Worm (Caenorhabditis elegans): Measurements from ENCODE around the gene srab-13.

The srab-13 gene

DNA sequence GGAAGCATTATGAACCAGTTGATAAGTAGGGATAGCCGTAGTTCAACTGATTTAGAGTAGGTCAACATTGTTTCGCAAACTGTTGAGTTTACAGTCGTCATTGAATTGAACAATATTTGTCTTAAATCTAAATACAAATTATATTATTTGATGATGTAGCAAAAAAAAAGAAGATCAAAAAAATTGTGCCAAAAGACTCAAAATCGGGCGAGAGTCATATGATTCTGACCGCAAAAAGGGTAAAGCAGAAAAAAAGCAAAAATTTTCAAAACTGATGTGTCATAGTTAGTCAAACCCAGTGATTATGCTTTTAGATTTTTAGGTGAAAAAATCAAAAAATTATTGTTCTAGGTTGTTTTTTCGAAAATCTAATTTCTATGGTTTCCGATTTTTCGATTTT lies at the start of gene srab-13:
TSS of gene srab-13 (minus strand) at position 101 of the 400 bp plus-strand sequence.
- TF ChIP-seq bed-3 (GFP tag; optimal IDR thresholded peaks at IDR 0.05) (no peak), ham-2 (GFP tag; optimal IDR thresholded peaks at IDR 0.05) (no peak), ztf-11 (tag; optimal IDR thresholded peaks at IDR 0.05) (no peak), nhr-237 (tag; optimal IDR thresholded peaks at IDR 0.05) (no peak), unc-62 (GFP tag; optimal IDR thresholded peaks at IDR 0.05) (no peak), elt-1 (tag; optimal IDR thresholded peaks at IDR 0.05; ENCODE audit: borderline replicate concordance, insufficient read depth) (no peak), lin-32 (GFP tag; optimal IDR thresholded peaks at IDR 0.05) (no peak), blmp-1 (tag; optimal IDR thresholded peaks at IDR 0.05) (no peak), nhr-28 (tag; optimal IDR thresholded peaks at IDR 0.05) (no peak), nhr-2 (tag; optimal IDR thresholded peaks at IDR 0.05) (no peak), flh-1 (GFP tag; optimal IDR thresholded peaks at IDR 0.05) (no peak), sptf-1 (tag; optimal IDR thresholded peaks at IDR 0.05) (no peak)

DNA sequence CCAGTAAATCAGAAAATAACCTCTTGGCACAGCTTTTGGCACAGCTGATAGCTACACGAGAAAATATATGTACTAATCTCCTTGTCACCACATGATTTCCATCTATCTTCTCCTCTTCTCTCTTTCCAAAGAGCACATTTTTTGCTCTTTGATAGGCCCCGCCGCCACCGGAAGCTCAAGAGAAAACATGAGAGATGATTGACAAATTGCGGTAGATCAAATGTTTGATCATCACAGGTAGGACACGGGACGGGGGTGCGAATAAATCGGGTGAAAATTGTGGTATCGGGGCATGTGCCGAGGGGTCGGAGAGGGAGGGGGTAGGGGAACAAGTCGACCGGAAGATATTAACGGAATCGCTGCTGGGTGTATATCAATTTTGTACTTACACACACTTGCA lies 48.4 kb upstream of the srab-13 start:
- TF ChIP-seq bed-3 (GFP tag; optimal IDR thresholded peaks at IDR 0.05) = no peak
- TF ChIP-seq drap-1 (GFP tag; optimal IDR thresholded peaks at IDR 0.05) = no peak
- TF ChIP-seq unc-62 (GFP tag; optimal IDR thresholded peaks at IDR 0.05) = peak; percentile 66
- TF ChIP-seq unc-120 (tag; optimal IDR thresholded peaks at IDR 0.05; ENCODE audit: poor library complexity, severe bottlenecking) = peak; percentile 13
- no peak for TF ChIP-seq nhr-237 (tag; optimal IDR thresholded peaks at IDR 0.05)
- no peak for TF ChIP-seq blmp-1 (tag; optimal IDR thresholded peaks at IDR 0.05)

DNA sequence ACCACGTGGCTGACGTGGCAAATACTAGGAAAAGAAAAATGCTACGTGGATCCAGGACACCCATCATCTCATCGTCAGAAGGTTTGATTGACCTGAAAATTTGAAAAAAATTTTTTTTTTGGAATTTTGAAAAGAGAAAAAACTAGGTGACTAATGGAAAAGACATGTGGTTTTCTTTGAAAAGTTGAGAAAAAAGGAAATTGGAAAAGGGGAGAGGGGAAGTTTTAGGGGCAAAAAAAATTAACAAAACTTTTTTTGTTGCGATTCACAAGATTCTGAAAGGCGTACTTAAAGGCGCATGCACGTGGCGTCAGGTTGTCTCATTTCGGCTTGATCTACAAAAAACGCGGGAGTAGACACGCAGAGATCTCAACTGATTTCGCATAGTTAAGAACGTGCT lies 45.1 kb upstream of the srab-13 start, which contains the start of gene Y40B10A.9:
TSS of gene Y40B10A.9 (minus strand) at position 101 of the 400 bp plus-strand sequence.
- TF ChIP-seq lsy-2 (tag; optimal IDR thresholded peaks at IDR 0.05) (no peak), nhr-76 (tag; optimal IDR thresholded peaks at IDR 0.05) (no peak), zip-8 (tag; optimal IDR thresholded peaks at IDR 0.05) (no peak), flh-1 (GFP tag; optimal IDR thresholded peaks at IDR 0.05) (no peak), nhr-28 (tag; optimal IDR thresholded peaks at IDR 0.05) (no peak), sem-2 (GFP tag; optimal IDR thresholded peaks at IDR 0.05) (no peak), mls-2 (tag; optimal IDR thresholded peaks at IDR 0.05) (no peak), sptf-1 (tag; optimal IDR thresholded peaks at IDR 0.05) (no peak), bed-3 (GFP tag; optimal IDR thresholded peaks at IDR 0.05) (no peak), drap-1 (GFP tag; optimal IDR thresholded peaks at IDR 0.05) (no peak), unc-120 (tag; optimal IDR thresholded peaks at IDR 0.05; ENCODE audit: poor library complexity, severe bottlenecking) (no peak), mab-5 (tag; optimal IDR thresholded peaks at IDR 0.05) (no peak), lin-13 (tag; optimal IDR thresholded peaks at IDR 0.05) (no peak), mep-1 (tag; optimal IDR thresholded peaks at IDR 0.05) (no peak), M03D4.4 (tag; optimal IDR thresholded peaks at IDR 0.05) (no peak), nhr-12 (tag; optimal IDR thresholded peaks at IDR 0.05) (no peak), ztf-11 (tag; optimal IDR thresholded peaks at IDR 0.05) (no peak), lin-32 (GFP tag; optimal IDR thresholded peaks at IDR 0.05) (no peak), elt-1 (tag; optimal IDR thresholded peaks at IDR 0.05; ENCODE audit: borderline replicate concordance, insufficient read depth) (no peak)

DNA sequence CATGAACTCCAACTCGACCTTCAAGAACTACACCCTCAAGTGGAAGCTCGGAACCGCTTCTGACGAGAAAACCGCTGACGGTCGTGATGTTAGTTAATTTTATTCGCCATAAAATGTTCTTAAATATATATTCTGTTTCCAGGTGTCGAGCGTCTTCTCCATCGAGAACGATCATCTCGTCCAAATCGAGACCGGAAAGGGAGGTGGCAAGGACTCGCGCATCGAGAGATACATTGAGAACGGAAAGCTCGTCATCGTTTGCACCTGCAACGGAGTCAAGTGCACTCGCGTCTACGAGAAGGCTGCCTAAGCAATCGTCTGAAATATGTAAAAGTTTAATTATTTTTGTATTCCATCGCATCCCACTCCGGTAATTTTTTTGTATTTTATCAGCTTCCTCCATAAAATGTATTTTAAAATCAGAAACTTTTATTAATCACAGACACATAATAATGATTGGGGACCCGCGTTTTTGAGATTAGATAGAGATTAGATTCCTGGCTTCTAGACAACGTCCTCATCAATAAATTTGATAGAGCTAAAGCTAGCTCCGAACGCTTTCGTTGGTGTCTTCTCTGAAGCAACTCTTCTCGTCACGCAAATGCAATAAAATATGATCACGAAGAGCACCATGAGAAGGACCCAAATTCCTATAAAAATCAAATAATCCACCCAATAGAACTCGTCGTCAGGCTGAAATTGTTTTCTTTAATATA lies 41.2 kb upstream of the srab-13 start:
- no peak for TF ChIP-seq nhr-76 (tag; optimal IDR thresholded peaks at IDR 0.05)
- no peak for TF ChIP-seq lin-13 (tag; optimal IDR thresholded peaks at IDR 0.05)
- TF ChIP-seq ztf-11 (tag; optimal IDR thresholded peaks at IDR 0.05) = no peak
- TF ChIP-seq sptf-1 (tag; optimal IDR thresholded peaks at IDR 0.05) = no peak

DNA sequence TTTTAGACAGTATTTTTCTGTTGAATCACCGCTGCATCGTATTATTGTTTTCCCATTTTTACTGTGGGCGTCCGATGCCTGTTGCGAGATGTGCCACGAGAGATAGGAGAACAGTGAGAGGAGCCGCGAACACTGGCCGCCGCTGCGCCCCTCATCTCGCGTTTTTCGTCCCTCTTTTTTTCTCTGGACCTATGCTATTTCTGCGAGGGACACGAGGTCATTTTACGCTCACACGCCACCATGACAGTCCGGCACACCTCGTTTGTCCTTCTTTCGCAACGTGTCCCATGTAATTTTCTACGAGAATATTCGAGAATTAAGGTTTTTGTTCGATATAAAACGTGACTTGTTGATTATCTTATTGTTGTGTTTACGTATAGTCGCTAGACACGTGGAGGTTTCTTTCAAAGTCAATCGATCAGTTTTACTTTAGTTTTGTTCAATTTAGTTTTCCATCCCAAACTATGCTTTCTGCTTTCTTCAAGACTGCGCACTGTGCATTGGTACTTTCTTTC lies 40.4 kb upstream of the srab-13 start, which contains the start of gene lbp-9:
TSS of gene lbp-9 (plus strand) at position 465 of the 515 bp plus-strand sequence.
- TF ChIP-seq nhr-2 (tag; optimal IDR thresholded peaks at IDR 0.05) (no peak), flh-1 (GFP tag; optimal IDR thresholded peaks at IDR 0.05) (no peak), ces-1 (GFP tag; optimal IDR thresholded peaks at IDR 0.05) (no peak), nhr-12 (tag; optimal IDR thresholded peaks at IDR 0.05) (no peak), bed-3 (GFP tag; optimal IDR thresholded peaks at IDR 0.05) (no peak), zip-8 (tag; optimal IDR thresholded peaks at IDR 0.05) (no peak), ztf-11 (tag; optimal IDR thresholded peaks at IDR 0.05) (no peak), lin-13 (tag; optimal IDR thresholded peaks at IDR 0.05) (no peak), lsy-2 (tag; optimal IDR thresholded peaks at IDR 0.05) (no peak), sptf-1 (tag; optimal IDR thresholded peaks at IDR 0.05) (no peak), tbx-8 (GFP tag; optimal IDR thresholded peaks at IDR 0.05) (no peak), blmp-1 (tag; optimal IDR thresholded peaks at IDR 0.05) (no peak), elt-3 (tag; optimal IDR thresholded peaks at IDR 0.05) (no peak), elt-1 (tag; optimal IDR thresholded peaks at IDR 0.05; ENCODE audit: borderline replicate concordance, insufficient read depth) (no peak)
